Fruit fly (Drosophila melanogaster) Kc167 (cell line): ENCODE measurements around the gene CG14450.

Experiments
- h ChIP-seq: fragments of >200 bp; optimal IDR thresholded peaks from 3 replicates; lab custom pipeline; 2018; ENCODE audit warnings: missing external identifiers
- psq ChIP-seq: fragments of >200 bp; optimal IDR thresholded peaks from 2 replicates; lab custom pipeline; 2017; ENCODE audit warnings: missing external identifiers

DNA sequence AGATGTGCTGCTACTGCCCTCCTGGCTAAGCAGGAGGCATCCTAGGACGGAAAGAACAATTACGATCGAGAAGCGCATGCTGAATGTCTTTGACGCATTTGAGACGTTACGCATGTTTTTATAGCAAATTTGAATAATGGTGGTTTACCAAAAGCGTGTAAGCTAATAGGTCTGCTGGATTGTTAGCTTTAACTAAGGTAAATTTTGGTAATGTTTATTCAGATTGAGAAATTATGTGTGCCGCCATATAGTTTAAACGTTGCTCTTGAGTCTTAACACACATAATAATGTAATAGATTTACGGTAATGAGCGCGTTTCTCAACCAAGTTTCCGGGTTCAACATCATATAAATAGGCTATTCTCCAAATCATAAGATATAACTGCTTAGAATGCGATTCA is 33.9 kb downstream of the CG14450 start, which contains the start of the genes CG12546 and CG14453:
- no peak for TF ChIP-seq h (lab: Kevin White, UChicago)
- TF ChIP-seq psq (lab: Kevin White, UChicago) = no peak
